Worm (Caenorhabditis elegans) whole organism, L4/young adult: ENCODE data around the gene K12H6.6.

Experiments
- W03F9.2 ChIP-seq: fragments of 150-350 bp; optimal IDR thresholded peaks from 2 replicates; lab custom pipeline; 2014; ENCODE audit warnings: missing biosample characterization, missing genetic modification characterization
- dao-5 ChIP-seq: sonication (generic microtip); optimal IDR thresholded peaks from 2 replicates; lab custom pipeline; 2016; ENCODE audit warnings: missing genotype, missing genetic modification characterization, moderate library complexity, missing compliant biosample characterization
- him-1 ChIP-seq: sonication (generic microtip); optimal IDR thresholded peaks from 2 replicates; lab custom pipeline; 2016; ENCODE audit warnings: missing genotype, missing genetic modification reagents, missing genetic modification characterization, missing compliant biosample characterization

- TF ChIP-seq dao-5 (tag; lab: Kevin White, UChicago) (no peak), W03F9.2 (tag; lab: Kevin White, UChicago) (no peak), him-1 (tag; lab: Kevin White, UChicago) (no peak)
Measured at ce11 chrII:2853767-2854166, 22.7 kb upstream of the K12H6.6 start.
